Worm (Caenorhabditis elegans) whole organism, mixed stage, embryonic: ENCODE measurements around the gene F20D6.11.

Experiments used
- drap-1 ChIP-seq: fragments of 200-800 bp; sonication (Bioruptor generic); optimal IDR thresholded peaks from 3 replicates; lab custom pipeline; 2018; ENCODE audit warnings: mild to moderate bottlenecking, missing genetic modification characterization, missing compliant biosample characterization
- lin-32 ChIP-seq: fragments of 200-800 bp; sonication (Bioruptor generic); optimal IDR thresholded peaks from 2 replicates; lab custom pipeline; 2018; ENCODE audit warnings: mild to moderate bottlenecking, missing genetic modification characterization, missing compliant biosample characterization
- ztf-11 ChIP-seq: fragments of 150-350 bp; optimal IDR thresholded peaks from 2 replicates; lab custom pipeline; 2014; ENCODE audit warnings: missing biosample characterization, missing genetic modification characterization

DNA sequence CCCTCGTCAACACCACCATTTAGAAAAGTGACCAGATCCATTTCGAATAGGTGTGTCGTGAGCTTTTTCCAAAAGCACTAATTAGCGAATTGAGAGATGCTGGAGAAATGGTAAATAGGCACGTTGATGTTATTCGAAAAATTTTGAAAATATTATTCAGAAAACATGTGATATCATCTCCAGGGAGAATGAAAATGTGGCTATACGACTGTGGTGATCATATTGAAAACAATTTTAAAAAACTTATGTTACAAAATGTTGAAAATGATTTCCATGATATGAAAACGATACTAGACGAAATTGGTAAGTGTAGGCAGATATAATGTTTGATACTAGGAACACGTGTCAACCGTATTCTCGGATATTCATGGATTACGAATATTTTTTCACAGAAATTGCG is 27.9 kb upstream of the F20D6.11 start, which contains the start of gene K07C11.10:
- TF ChIP-seq ztf-11 (tag; lab: Kevin White, UChicago), result no peak
- no peak for TF ChIP-seq lin-32
- no peak for TF ChIP-seq drap-1 (GFP tag; lab: Kevin White, UChicago)
